In the genomic region with DNA sequence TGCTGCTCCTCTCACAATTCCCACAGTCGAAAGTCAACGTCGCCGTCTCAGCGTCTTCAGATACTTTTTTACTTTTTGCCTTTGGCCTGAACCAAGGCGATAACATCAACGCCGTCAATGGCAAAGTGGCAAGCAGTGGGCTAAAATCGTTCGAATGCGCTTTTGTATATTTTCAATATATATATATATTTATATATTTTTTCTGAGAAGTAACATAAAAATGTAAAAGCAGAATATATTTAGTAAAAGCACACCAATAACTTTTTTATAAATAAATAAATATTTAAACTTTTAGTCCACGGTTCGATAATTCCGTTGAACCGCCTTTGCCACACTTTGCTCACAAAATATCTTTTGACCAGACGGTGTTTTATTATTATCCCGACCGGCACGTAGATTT, we compare ENCODE assay signal across 4 fruit fly cellular contexts.
TF ChIP-seq lines count a peak whose summit lies in the region.

No protein-coding gene starts in this region.

- no peak for TF ChIP-seq CTCF in whole organism, embryonic (GFP tag; optimal IDR thresholded peaks at IDR 0.05; lab: Kevin White, UChicago)

TF ChIP-seq in whole organism, embryonic, 481 proteins besides CTCF, POLR2A, EP300 and RAD21 (continues in another document):
- TF ChIP-seq dmrt11E (tag; optimal IDR thresholded peaks at IDR 0.05; lab: Kevin White, UChicago) (no peak), Fer2 (tag; optimal IDR thresholded peaks at IDR 0.05; lab: Kevin White, UChicago) (no peak), BtbVII (GFP tag; optimal IDR thresholded peaks at IDR 0.05; lab: Kevin White, UChicago) (no peak), CG17912 (GFP tag; optimal IDR thresholded peaks at IDR 0.05; lab: Kevin White, UChicago) (no peak), hth (optimal IDR thresholded peaks at IDR 0.05; lab: Kevin White, UChicago) (no peak), CG8281 (tag; optimal IDR thresholded peaks at IDR 0.05; lab: Kevin White, UChicago) (no peak), sd (tag; optimal IDR thresholded peaks at IDR 0.05; lab: Kevin White, UChicago) (no peak), CG34422 (GFP tag; IDR thresholded peaks at IDR 0.05; lab: Robert Waterston, UW) (no peak), CG10274 (GFP tag; optimal IDR thresholded peaks at IDR 0.05; lab: Kevin White, UChicago) (no peak), CG8388 (GFP tag; optimal IDR thresholded peaks at IDR 0.05; lab: Kevin White, UChicago) (no peak), CG32767 (GFP tag; IDR thresholded peaks at IDR 0.05; lab: Robert Waterston, UW) (no peak), Dp (GFP tag; optimal IDR thresholded peaks at IDR 0.05; lab: Kevin White, UChicago) (no peak), CG30020 (tag; optimal IDR thresholded peaks at IDR 0.05; lab: Kevin White, UChicago) (no peak), peb (GFP tag; IDR thresholded peaks at IDR 0.05; lab: Robert Waterston, UW) (no peak), CG10462 (GFP tag; optimal IDR thresholded peaks at IDR 0.05; lab: Kevin White, UChicago) (no peak), Blimp-1 (GFP tag; optimal IDR thresholded peaks at IDR 0.05; lab: Kevin White, UChicago) (peak; percentile 18), sens (GFP tag; lab: Kevin White, UChicago) (no peak), her (GFP tag; optimal IDR thresholded peaks at IDR 0.05; lab: Kevin White, UChicago) (no peak), Ets65A (GFP tag; lab: Kevin White, UChicago) (no peak), pb (GFP tag; optimal IDR thresholded peaks at IDR 0.05; lab: Kevin White, UChicago) (no peak), chinmo (GFP tag; IDR thresholded peaks at IDR 0.05; lab: Robert Waterston, UW; ENCODE audit: partially characterized antibody) (no peak), lbe (GFP tag; optimal IDR thresholded peaks at IDR 0.05; lab: Kevin White, UChicago) (peak; percentile 8), br (optimal IDR thresholded peaks at IDR 0.05; lab: Kevin White, UChicago) (no peak)

TF ChIP-seq in whole organism, prepupa, 60 proteins besides CTCF, POLR2A, EP300 and RAD21 (continues in another document):
- TF ChIP-seq vri (GFP tag; optimal IDR thresholded peaks at IDR 0.05; lab: Kevin White, UChicago) (peak; percentile 49), CG4318 (GFP tag; optimal IDR thresholded peaks at IDR 0.05; lab: Kevin White, UChicago) (peak; percentile 2), Ets21C (GFP tag; optimal IDR thresholded peaks at IDR 0.05; lab: Kevin White, UChicago) (no peak), CG10669 (GFP tag; optimal IDR thresholded peaks at IDR 0.05; lab: Kevin White, UChicago) (peak; percentile 44), Hr38 (GFP tag; optimal IDR thresholded peaks at IDR 0.05; lab: Kevin White, UChicago) (no peak), CG8119 (GFP tag; IDR thresholded peaks at IDR 0.05; lab: Robert Waterston, UW) (peak; percentile 45; the same call in 1 of the 3 replicates), ss (GFP tag; optimal IDR thresholded peaks at IDR 0.05; lab: Kevin White, UChicago) (peak; percentile 40 to 54), Hr4 (GFP tag; optimal IDR thresholded peaks at IDR 0.05; lab: Kevin White, UChicago) (no peak), achi (GFP tag; optimal IDR thresholded peaks at IDR 0.05; lab: Kevin White, UChicago) (peak; percentile 62), Sox102F (GFP tag; optimal IDR thresholded peaks at IDR 0.05; lab: Kevin White, UChicago) (peak; percentile 40), dsx (GFP tag; optimal IDR thresholded peaks at IDR 0.05; lab: Kevin White, UChicago; ENCODE audit: poor library complexity, severe bottlenecking) (peak; percentile 60), CG31627 (GFP tag; optimal IDR thresholded peaks at IDR 0.05; lab: Kevin White, UChicago) (no peak), net (GFP tag; optimal IDR thresholded peaks at IDR 0.05; lab: Kevin White, UChicago) (peak; percentile 40), Blimp-1 (GFP tag; optimal IDR thresholded peaks at IDR 0.05; lab: Kevin White, UChicago) (peak; percentile 23), Eip78C (GFP tag; lab: Kevin White, UChicago) (peak; percentile 82), CG9139 (GFP tag; optimal IDR thresholded peaks at IDR 0.05; lab: Kevin White, UChicago) (no peak), CG15336 (GFP tag; IDR thresholded peaks at IDR 0.05; lab: Robert Waterston, UW) (peak; percentile 33; the same call in 1 of the 2 replicates), CG34406 (GFP tag; optimal IDR thresholded peaks at IDR 0.05; lab: Kevin White, UChicago) (peak; percentile 52), topi (GFP tag; optimal IDR thresholded peaks at IDR 0.05; lab: Kevin White, UChicago) (peak; percentile 34), CG11294 (GFP tag; IDR thresholded peaks at IDR 0.05; lab: Robert Waterston, UW) (no peak), Gug (GFP tag; IDR thresholded peaks at IDR 0.05; lab: Robert Waterston, UW) (no peak), OdsH (GFP tag; optimal IDR thresholded peaks at IDR 0.05; lab: Kevin White, UChicago) (peak; percentile 52)

TF ChIP-seq in whole organism, pupa, 21 proteins besides CTCF, POLR2A, EP300 and RAD21:
- peak; percentile 54 for TF ChIP-seq CG15710 (tag; optimal IDR thresholded peaks at IDR 0.05; lab: Kevin White, UChicago)
- TF ChIP-seq EcR (GFP tag; optimal IDR thresholded peaks at IDR 0.05; lab: Kevin White, UChicago) = no peak
- TF ChIP-seq CG9948 (tag; optimal IDR thresholded peaks at IDR 0.05; lab: Kevin White, UChicago) = peak; percentile 55
- TF ChIP-seq CG17806 (tag; optimal IDR thresholded peaks at IDR 0.05; lab: Kevin White, UChicago) = peak; percentile 64
- peak; percentile 54 for TF ChIP-seq CG14655 (GFP tag; optimal IDR thresholded peaks at IDR 0.05; lab: Kevin White, UChicago)
- TF ChIP-seq Pif1A (GFP tag; optimal IDR thresholded peaks at IDR 0.05; lab: Kevin White, UChicago) = peak; percentile 12
- no peak for TF ChIP-seq fd96Ca (GFP tag; IDR thresholded peaks at IDR 0.05; lab: Robert Waterston, UW)
- no peak for TF ChIP-seq CG8301 (tag; optimal IDR thresholded peaks at IDR 0.05; lab: Kevin White, UChicago)
- no peak for TF ChIP-seq CG13204 (GFP tag; optimal IDR thresholded peaks at IDR 0.05; lab: Kevin White, UChicago)
- TF ChIP-seq CG8159 (tag; optimal IDR thresholded peaks at IDR 0.05; lab: Kevin White, UChicago) = peak; percentile 71
- TF ChIP-seq Pif1B (GFP tag; optimal IDR thresholded peaks at IDR 0.05; lab: Kevin White, UChicago) = peak; percentile 38
- peak; percentile 62 for TF ChIP-seq Snoo (tag; optimal IDR thresholded peaks at IDR 0.05; lab: Kevin White, UChicago)
- peak; percentile 10 for TF ChIP-seq D1 (tag; optimal IDR thresholded peaks at IDR 0.05; lab: Kevin White, UChicago)
- peak; percentile 39 for TF ChIP-seq CG34367 (tag; optimal IDR thresholded peaks at IDR 0.05; lab: Kevin White, UChicago)

TF ChIP-seq in whole organism, wandering third instar larva, 38 proteins besides CTCF, POLR2A, EP300 and RAD21:
- TF ChIP-seq sv (GFP tag; optimal IDR thresholded peaks at IDR 0.05; lab: Kevin White, UChicago) (no peak), woc (GFP tag; optimal IDR thresholded peaks at IDR 0.05; lab: Kevin White, UChicago) (peak; percentile 5), jim (GFP tag; optimal IDR thresholded peaks at IDR 0.05; lab: Kevin White, UChicago) (no peak), Myc (optimal IDR thresholded peaks at IDR 0.05; lab: Kevin White, UChicago) (no peak), sage (GFP tag; optimal IDR thresholded peaks at IDR 0.05; lab: Kevin White, UChicago) (peak; percentile 34), OdsH (GFP tag; optimal IDR thresholded peaks at IDR 0.05; lab: Kevin White, UChicago) (peak; percentile 70), h (GFP tag; optimal IDR thresholded peaks at IDR 0.05; lab: Kevin White, UChicago) (peak; percentile 42), Abd-B (GFP tag; optimal IDR thresholded peaks at IDR 0.05; lab: Kevin White, UChicago) (no peak), br (GFP tag; optimal IDR thresholded peaks at IDR 0.05; lab: Kevin White, UChicago) (no peak), foxo (GFP tag; optimal IDR thresholded peaks at IDR 0.05; lab: Kevin White, UChicago) (peak in 1 of 2 experiments; percentile 51), brk (GFP tag; optimal IDR thresholded peaks at IDR 0.05; lab: Kevin White, UChicago) (peak; percentile 28), fru (GFP tag; optimal IDR thresholded peaks at IDR 0.05; lab: Kevin White, UChicago) (peak; percentile 53), Sp1 (GFP tag; optimal IDR thresholded peaks at IDR 0.05; lab: Kevin White, UChicago) (peak; percentile 51), HLH106 (tag; optimal IDR thresholded peaks at IDR 0.05; lab: Kevin White, UChicago) (peak; percentile 60), rgr (GFP tag; optimal IDR thresholded peaks at IDR 0.05; lab: Kevin White, UChicago) (peak; percentile 67), dmrt93B (GFP tag; optimal IDR thresholded peaks at IDR 0.05; lab: Kevin White, UChicago) (peak; percentile 35), psq (GFP tag; optimal IDR thresholded peaks at IDR 0.05; lab: Kevin White, UChicago) (peak; percentile 72), Mio (GFP tag; optimal IDR thresholded peaks at IDR 0.05; lab: Kevin White, UChicago) (no peak), Hr83 (GFP tag; optimal IDR thresholded peaks at IDR 0.05; lab: Kevin White, UChicago; ENCODE audit: poor library complexity, severe bottlenecking) (no peak), Hnf4 (GFP tag; optimal IDR thresholded peaks at IDR 0.05; lab: Kevin White, UChicago) (no peak)

Comparison
In these comparisons a context has a peak if more than half of its experiments do, and no peak if none do; other contexts are left out.
1. Of the 7 proteins assayed by ChIP-seq in both whole organism, embryonic and whole organism, prepupa: peak only in whole organism, embryonic: none; only in whole organism, prepupa: none; in both: Blimp-1 and Sox102F; in neither: 5.